Worm (Caenorhabditis elegans): ENCODE results near the gene gcy-3.

DNA sequence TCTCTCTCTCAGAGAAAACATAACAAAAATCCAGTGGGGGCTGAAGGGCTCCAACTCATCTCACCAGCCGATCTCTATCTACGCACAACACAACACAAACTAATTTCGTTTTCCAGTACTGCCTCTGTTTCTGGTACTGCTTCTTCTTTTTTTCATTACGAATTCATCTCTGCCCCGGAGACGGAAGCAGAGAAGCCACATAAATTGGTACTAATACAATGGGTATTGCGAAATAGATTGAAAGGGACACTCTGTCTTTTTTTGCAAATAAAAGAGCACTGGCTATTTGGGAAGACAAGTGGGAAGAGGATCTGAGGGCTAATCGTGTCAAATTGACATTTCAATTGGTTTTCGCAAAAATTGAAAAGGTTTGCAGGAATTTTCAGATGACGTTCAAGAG is 9.8 kb downstream of the gcy-3 start:
- no peak for TF ChIP-seq him-1 (tag; optimal IDR thresholded peaks at IDR 0.05)
- TF ChIP-seq dao-5 (tag; optimal IDR thresholded peaks at IDR 0.05): no peak
